Fruit fly (Drosophila melanogaster) whole organism, prepupa: Measurements from ENCODE around the gene Tektin-C.
A peak's percentile ranks its signal among the peaks of the same experiment; 100 is the strongest.

Source experiments
- Blimp-1 ChIP-seq: fragments of 200-800 bp; sonication (Bioruptor generic); optimal IDR thresholded peaks from 3 replicates; lab custom pipeline; 2017; ENCODE audit warnings: missing biosample characterization, missing genetic modification characterization, mild to moderate bottlenecking, moderate library complexity, missing genetic modification reagents
- CG10631 ChIP-seq: fragments of 200-800 bp; sonication (Bioruptor generic); optimal IDR thresholded peaks from 2 replicates; lab custom pipeline; 2016; ENCODE audit warnings: missing biosample characterization, missing genetic modification characterization
- CG10669 ChIP-seq: fragments of 200-800 bp; sonication (Bioruptor generic); optimal IDR thresholded peaks from 3 replicates; lab custom pipeline; 2018; ENCODE audit warnings: missing biosample characterization, mild to moderate bottlenecking, missing genetic modification characterization, moderate library complexity
- CG11902 ChIP-seq: fragments of 200-800 bp; sonication (Bioruptor generic); optimal IDR thresholded peaks from 3 replicates; lab custom pipeline; 2016; ENCODE audit warnings: missing biosample characterization, missing genetic modification characterization
- CG15336 ChIP-seq: fragments of 200-800 bp; sonication (Bioruptor generic); IDR thresholded peaks from 2 replicates; pipeline ENCODE4 v1.3.6; 2022; ENCODE audit warnings: missing biosample characterization, missing genetic modification characterization
- CG1621 ChIP-seq: fragments of 200-800 bp; sonication (Bioruptor generic); optimal IDR thresholded peaks from 3 replicates; lab custom pipeline; 2018; ENCODE audit warnings: missing biosample characterization, mild to moderate bottlenecking, missing genetic modification characterization
- CG16779 ChIP-seq: fragments of 200-800 bp; sonication (Bioruptor generic); optimal IDR thresholded peaks from 3 replicates; lab custom pipeline; 2017; ENCODE audit warnings: missing biosample characterization, mild to moderate bottlenecking, missing genetic modification characterization
- CG3032 ChIP-seq: fragments of 200-800 bp; optimal IDR thresholded peaks from 2 replicates; lab custom pipeline; 2019; ENCODE audit warnings: missing biosample characterization, mild to moderate bottlenecking, missing genetic modification characterization, moderate library complexity
- CG31627 ChIP-seq: fragments of 200-800 bp; sonication (Bioruptor generic); optimal IDR thresholded peaks from 3 replicates; lab custom pipeline; 2016; ENCODE audit warnings: missing biosample characterization, missing genetic modification characterization
- CG32006 ChIP-seq: fragments of 200-800 bp; sonication (Bioruptor generic); optimal IDR thresholded peaks from 3 replicates; lab custom pipeline; 2017; ENCODE audit warnings: missing biosample characterization, mild to moderate bottlenecking, missing genetic modification characterization
- CG34406 ChIP-seq: fragments of 200-800 bp; sonication (Bioruptor generic); optimal IDR thresholded peaks from 3 replicates; lab custom pipeline; 2016; ENCODE audit warnings: missing biosample characterization, missing genetic modification characterization
- CG3919 ChIP-seq: fragments of 200-800 bp; sonication (Bioruptor generic); optimal IDR thresholded peaks from 3 replicates; lab custom pipeline; 2016; ENCODE audit warnings: missing biosample characterization, missing genetic modification characterization
- CG6163 ChIP-seq: fragments of 200-800 bp; sonication (Bioruptor generic); IDR thresholded peaks from 3 replicates; pipeline ENCODE4 v1.3.6; 2022; ENCODE audit warnings: missing biosample characterization, missing genetic modification characterization
- CG6276 ChIP-seq: fragments of 200-800 bp; sonication (Bioruptor generic); optimal IDR thresholded peaks from 2 replicates; lab custom pipeline; 2017; ENCODE audit warnings: missing biosample characterization, mild to moderate bottlenecking, missing genetic modification characterization
- CG6808 ChIP-seq: fragments of 200-800 bp; sonication (Bioruptor generic); optimal IDR thresholded peaks from 3 replicates; lab custom pipeline; 2017; ENCODE audit warnings: missing biosample characterization, missing genetic modification characterization, mild to moderate bottlenecking, moderate library complexity, missing genetic modification reagents
- CG7368 ChIP-seq: fragments of 200-800 bp; sonication (Bioruptor generic); optimal IDR thresholded peaks from 3 replicates; lab custom pipeline; 2016; ENCODE audit warnings: missing biosample characterization, missing genetic modification characterization
- CG8119 ChIP-seq: fragments of 200-800 bp; sonication (Bioruptor generic); IDR thresholded peaks from 3 replicates; pipeline ENCODE4 v1.3.6; 2022; ENCODE audit warnings: missing biosample characterization, missing genetic modification characterization
- CG8319 ChIP-seq: fragments of 200-800 bp; sonication (Bioruptor generic); optimal IDR thresholded peaks from 3 replicates; lab custom pipeline; 2016; ENCODE audit warnings: missing biosample characterization, missing genetic modification characterization
- Eip78C ChIP-seq: fragments of 200-800 bp; sonication (Bioruptor generic); peaks from one replicate; lab custom pipeline; 2016; ENCODE audit warnings: missing biosample characterization, missing genetic modification characterization
- Eip93F ChIP-seq: fragments of 200-800 bp; sonication (Bioruptor generic); optimal IDR thresholded peaks from 2 replicates; lab custom pipeline; 2016; ENCODE audit warnings: missing biosample characterization, mild to moderate bottlenecking, missing genetic modification characterization
- Ets21C ChIP-seq: fragments of 200-800 bp; sonication (Bioruptor generic); optimal IDR thresholded peaks from 3 replicates; lab custom pipeline; 2016; ENCODE audit warnings: missing biosample characterization, missing genetic modification characterization
- Hr38 ChIP-seq: sonication (Bioruptor generic); optimal IDR thresholded peaks from 2 replicates; lab custom pipeline; 2016; ENCODE audit warnings: missing biosample characterization, missing genetic modification characterization
- Hr39 ChIP-seq: fragments of 200-800 bp; sonication (Bioruptor generic); optimal IDR thresholded peaks from 2 replicates; lab custom pipeline; 2016; ENCODE audit warnings: missing biosample characterization, missing genetic modification characterization
- Hr4 ChIP-seq: fragments of 200-800 bp; sonication (Bioruptor generic); optimal IDR thresholded peaks from 3 replicates; lab custom pipeline; 2016; ENCODE audit warnings: missing biosample characterization, missing genetic modification characterization
- Met ChIP-seq: fragments of 200-800 bp; sonication (Bioruptor generic); optimal IDR thresholded peaks from 3 replicates; lab custom pipeline; 2016; ENCODE audit warnings: missing biosample characterization, missing genetic modification characterization
- OdsH ChIP-seq: fragments of 200-800 bp; sonication (Bioruptor generic); optimal IDR thresholded peaks from 3 replicates; lab custom pipeline; 2016; ENCODE audit warnings: missing biosample characterization, missing genetic modification characterization
- Smox ChIP-seq: fragments of 200-800 bp; sonication (Bioruptor generic); optimal IDR thresholded peaks from 3 replicates; lab custom pipeline; 2016; ENCODE audit warnings: missing biosample characterization, missing genetic modification characterization
- Sox15 ChIP-seq: fragments of 200-800 bp; sonication (Bioruptor generic); optimal IDR thresholded peaks from 3 replicates; lab custom pipeline; 2016; ENCODE audit warnings: missing biosample characterization, missing genetic modification characterization
- dsx ChIP-seq: fragments of 200-800 bp; optimal IDR thresholded peaks from 3 replicates; lab custom pipeline; 2019; ENCODE audit warnings: missing biosample characterization, mild to moderate bottlenecking, missing genetic modification characterization, moderate library complexity; ENCODE audit not compliant: poor library complexity, severe bottlenecking
- eg ChIP-seq: fragments of 200-800 bp; sonication (Bioruptor generic); IDR thresholded peaks from 3 replicates; pipeline ENCODE4 v1.3.6; 2022; ENCODE audit warnings: missing biosample characterization, missing genetic modification characterization
- esn ChIP-seq: fragments of 200-800 bp; sonication (Bioruptor generic); optimal IDR thresholded peaks from 2 replicates; lab custom pipeline; 2016; ENCODE audit warnings: missing biosample characterization, mild to moderate bottlenecking, missing genetic modification characterization, moderate library complexity
- fd59A ChIP-seq: fragments of 200-800 bp; sonication (Bioruptor generic); optimal IDR thresholded peaks from 2 replicates; lab custom pipeline; 2017; ENCODE audit warnings: missing biosample characterization, mild to moderate bottlenecking, missing genetic modification characterization, missing genetic modification reagents
- fd85E ChIP-seq: fragments of 200-800 bp; sonication (Bioruptor generic); optimal IDR thresholded peaks from 3 replicates; lab custom pipeline; 2016; ENCODE audit warnings: missing biosample characterization, missing genetic modification characterization
- fkh ChIP-seq: fragments of 200-800 bp; sonication (Bioruptor generic); optimal IDR thresholded peaks from 3 replicates; lab custom pipeline; 2017; ENCODE audit warnings: missing biosample characterization, mild to moderate bottlenecking, missing genetic modification characterization, moderate library complexity
- net ChIP-seq: fragments of 200-800 bp; sonication (Bioruptor generic); optimal IDR thresholded peaks from 3 replicates; lab custom pipeline; 2016; ENCODE audit warnings: missing biosample characterization, missing genetic modification characterization
- pdm3 ChIP-seq: fragments of 200-800 bp; sonication (Bioruptor generic); optimal IDR thresholded peaks from 3 replicates; lab custom pipeline; 2016; ENCODE audit warnings: missing biosample characterization, missing genetic modification characterization
- salr ChIP-seq, 2 experiments: fragments of 200-800 bp; sonication (Bioruptor generic); optimal IDR thresholded peaks; 3 replicates each; lab custom pipeline; 2016 to 2018; ENCODE audit warnings: missing biosample characterization in 2 of 2, missing genetic modification characterization in 2 of 2, mild to moderate bottlenecking in 1 of 2
- spab ChIP-seq: fragments of 200-800 bp; sonication (Bioruptor generic); optimal IDR thresholded peaks from 2 replicates; lab custom pipeline; 2017; ENCODE audit warnings: missing biosample characterization, mild to moderate bottlenecking, missing genetic modification characterization, missing genetic modification reagents
- ss ChIP-seq, 2 experiments: fragments of 200-800 bp; sonication (Bioruptor generic); optimal IDR thresholded peaks; 2 replicates in 1 of 2; 3 replicates in 1 of 2; lab custom pipeline; 2017 to 2018; ENCODE audit warnings: mild to moderate bottlenecking in 2 of 2, missing biosample characterization in 2 of 2, missing genetic modification characterization in 2 of 2, moderate library complexity in 1 of 2
- svp ChIP-seq: fragments of 200-800 bp; sonication (Bioruptor generic); peaks from one replicate; lab custom pipeline; 2016; ENCODE audit warnings: missing biosample characterization, missing genetic modification characterization
- topi ChIP-seq: fragments of 200-800 bp; sonication (Bioruptor generic); optimal IDR thresholded peaks from 3 replicates; lab custom pipeline; 2016; ENCODE audit warnings: missing biosample characterization, missing genetic modification characterization
- vri ChIP-seq: fragments of 200-800 bp; sonication (Bioruptor generic); optimal IDR thresholded peaks from 3 replicates; lab custom pipeline; 2016; ENCODE audit warnings: missing biosample characterization, mild to moderate bottlenecking, missing genetic modification characterization

Gene Tektin-C

dm6 chr3L:5796493-5796998 lies at the start of gene Tektin-C:
TSS of gene Tektin-C (minus strand) at chr3L:5796543.
- TF ChIP-seq eg (GFP tag; lab: Robert Waterston, UW) (0 out of 3 replicates have a peak, but pooled peaks have one; percentile 41), CG3919 (no peak), CG6276 (GFP tag; lab: Kevin White, UChicago) (no peak), Hr4 (GFP tag; lab: Kevin White, UChicago) (no peak), CG15336 (peak; percentile 32; the same call in 1 of the 2 replicates), CG10669 (no peak), Hr39 (GFP tag; lab: Kevin White, UChicago) (no peak), Hr38 (GFP tag; lab: Kevin White, UChicago) (no peak), CG6163 (GFP tag; lab: Robert Waterston, UW) (peak; percentile 24; the same call in 1 of the 3 replicates), Eip78C (GFP tag; lab: Kevin White, UChicago) (peak; percentile 52), topi (GFP tag; lab: Kevin White, UChicago) (no peak), net (no peak), CG16779 (tag; lab: Kevin White, UChicago) (no peak), spab (no peak)

dm6 chr3L:5845466-5845865 lies 49.1 kb upstream of the Tektin-C start, which contains the start of gene vn:
TSS of gene vn (minus strand) at chr3L:5845664.
- TF ChIP-seq vri (GFP tag; lab: Kevin White, UChicago) (peak; percentile 4), CG3919 (peak; percentile 27), fkh (GFP tag; lab: Kevin White, UChicago) (peak; percentile 10), Eip78C (GFP tag; lab: Kevin White, UChicago) (peak; percentile 32), CG15336 (peak; percentile 37; the same call in 1 of the 2 replicates), Smox (GFP tag; lab: Kevin White, UChicago) (no peak), CG8119 (GFP tag; lab: Robert Waterston, UW) (peak; percentile 25; the same call in 1 of the 3 replicates), CG34406 (GFP tag; lab: Kevin White, UChicago) (no peak), svp (no peak), CG6163 (GFP tag; lab: Robert Waterston, UW) (peak; percentile 31; the same call in 1 of the 3 replicates), CG3032 (tag; lab: Kevin White, UChicago) (no peak), eg (GFP tag; lab: Robert Waterston, UW) (peak; percentile 50; the same call in 1 of the 3 replicates), CG11902 (GFP tag; lab: Kevin White, UChicago) (no peak), fd59A (GFP tag; lab: Kevin White, UChicago) (no peak), CG6276 (GFP tag; lab: Kevin White, UChicago) (peak; percentile 83), dsx (GFP tag; lab: Kevin White, UChicago) (peak; percentile 8), CG1621 (peak; percentile 4)

- TF ChIP-seq CG8319 (GFP tag; lab: Kevin White, UChicago) (no peak), CG6276 (GFP tag; lab: Kevin White, UChicago) (peak; percentile 16), Ets21C (no peak), fd85E (GFP tag; lab: Kevin White, UChicago) (no peak), Eip93F (GFP tag; lab: Kevin White, UChicago) (no peak), Eip78C (GFP tag; lab: Kevin White, UChicago) (no peak), ss (GFP tag; optimal IDR thresholded peaks at IDR 0.05; lab: Kevin White, UChicago) (peak in 1 of 2 experiments; percentile 8), CG8119 (GFP tag; lab: Robert Waterston, UW) (no peak), esn (no peak), CG32006 (GFP tag; lab: Kevin White, UChicago) (no peak), Blimp-1 (GFP tag; lab: Kevin White, UChicago) (no peak), OdsH (GFP tag; lab: Kevin White, UChicago) (no peak), eg (GFP tag; lab: Robert Waterston, UW) (peak; percentile 36; the same call in 1 of the 3 replicates), CG1621 (peak; percentile 70), CG10669 (no peak), pdm3 (no peak), dsx (GFP tag; lab: Kevin White, UChicago) (peak; percentile 19), CG11902 (GFP tag; lab: Kevin White, UChicago) (no peak), CG31627 (GFP tag; lab: Kevin White, UChicago) (no peak), topi (GFP tag; lab: Kevin White, UChicago) (no peak), svp (peak; percentile 69), fkh (GFP tag; lab: Kevin White, UChicago) (no peak), CG15336 (peak; percentile 11; the same call in 1 of the 2 replicates), spab (no peak), CG10631 (no peak), Hr4 (GFP tag; lab: Kevin White, UChicago) (no peak), net (peak; percentile 10), CG7368 (GFP tag; lab: Kevin White, UChicago) (no peak), Sox15 (GFP tag; lab: Kevin White, UChicago) (no peak), salr (GFP tag; optimal IDR thresholded peaks at IDR 0.05; lab: Kevin White, UChicago) (no peak), CG6163 (GFP tag; lab: Robert Waterston, UW) (no peak), CG6808 (GFP tag; lab: Kevin White, UChicago) (no peak), vri (GFP tag; lab: Kevin White, UChicago) (no peak), Met (GFP tag; lab: Kevin White, UChicago) (no peak)
Observed at dm6 chr3L:5843895-5844576, 47.7 kb upstream of the Tektin-C start.
